Worm (Caenorhabditis elegans): ENCODE measurements around the gene nhr-148.

The nhr-148 gene

ce11 chrV:7357132-7357531, 15.2 kb downstream of the nhr-148 start, which contains the start of gene C03G6.6 (continued):
- TF ChIP-seq lsl-1 (GFP tag; optimal IDR thresholded peaks at IDR 0.05), result no peak
- TF ChIP-seq K11D2.4 (GFP tag; IDR thresholded peaks at IDR 0.05), result no peak
- TF ChIP-seq cebp-2 (GFP tag; IDR thresholded peaks at IDR 0.05), result no peak
- TF ChIP-seq B0336.3 (GFP tag; IDR thresholded peaks at IDR 0.05), result no peak

- TF ChIP-seq Y53G8AR.9 (GFP tag; conservative IDR thresholded peaks at IDR 0.05) (no peak), repo-1 (tag; optimal IDR thresholded peaks at IDR 0.05) (no peak), F10E7.11 (tag; optimal IDR thresholded peaks at IDR 0.05) (no peak), lsy-27 (tag; optimal IDR thresholded peaks at IDR 0.05; ENCODE audit: borderline replicate concordance, insufficient read depth) (no peak), F33H1.4 (GFP tag; IDR thresholded peaks at IDR 0.05) (no peak), ztf-28 (GFP tag; IDR thresholded peaks at IDR 0.05) (no peak), T26A5.8 (tag; optimal IDR thresholded peaks at IDR 0.05) (no peak), dpl-1 (GFP tag; optimal IDR thresholded peaks at IDR 0.05) (no peak), athp-1 (tag; optimal IDR thresholded peaks at IDR 0.05) (no peak), attf-3 (GFP tag; conservative IDR thresholded peaks at IDR 0.05) (no peak), nhr-90 (tag; optimal IDR thresholded peaks at IDR 0.05) (no peak), gei-17 (GFP tag; optimal IDR thresholded peaks at IDR 0.05) (no peak), F23B12.7 (tag; optimal IDR thresholded peaks at IDR 0.05; ENCODE audit: insufficient read depth) (no peak)
Observed at ce11 chrV:7361673-7362072, 19.7 kb downstream of the nhr-148 start, which contains the start of gene cyp-35A1. Gene cyp-35A1, minus strand, starts transcription at chrV:7361773.

ce11 chrV:7364059-7364458, 22.1 kb downstream of the nhr-148 start, which contains the start of gene cyp-35A2:
Gene cyp-35A2, minus strand, starts transcription at chrV:7364182.
- TF ChIP-seq nhr-80 (tag; optimal IDR thresholded peaks at IDR 0.05), result peak; percentile 59
- TF ChIP-seq dpl-1 (GFP tag; optimal IDR thresholded peaks at IDR 0.05), result no peak

ce11 chrV:7364951-7365350, 23.0 kb downstream of the nhr-148 start, which contains the start of gene exc-13:
Gene exc-13, plus strand, starts transcription at chrV:7365251.
- TF ChIP-seq T07F8.4 (tag; optimal IDR thresholded peaks at IDR 0.05) (no peak), madf-10 (tag; optimal IDR thresholded peaks at IDR 0.05) (no peak), F57A8.1 (GFP tag; optimal IDR thresholded peaks at IDR 0.05) (no peak), tbx-9 (tag; optimal IDR thresholded peaks at IDR 0.05; ENCODE audit: borderline replicate concordance) (no peak), F10E7.11 (tag; optimal IDR thresholded peaks at IDR 0.05) (no peak), Y53G8AR.9 (GFP tag; conservative IDR thresholded peaks at IDR 0.05) (no peak), nhr-179 (tag; optimal IDR thresholded peaks at IDR 0.05) (no peak), Y67H2A.10 (GFP tag; conservative IDR thresholded peaks at IDR 0.05) (no peak), ztf-26 (tag; optimal IDR thresholded peaks at IDR 0.05) (no peak), zim-3 (tag; optimal IDR thresholded peaks at IDR 0.05) (no peak), ztf-6 (GFP tag; IDR thresholded peaks at IDR 0.05) (no peak), K12H6.12 (tag; optimal IDR thresholded peaks at IDR 0.05) (no peak)

ce11 chrV:7369578-7369977, 27.6 kb downstream of the nhr-148 start, which contains the start of gene srj-14:
Gene srj-14, plus strand, starts transcription at chrV:7369708.
- TF ChIP-seq lin-54 (GFP tag; optimal IDR thresholded peaks at IDR 0.05) (no peak), F22D6.2 (tag; optimal IDR thresholded peaks at IDR 0.05) (no peak), bed-2 (GFP tag; IDR thresholded peaks at IDR 0.05) (no peak)

- no peak for TF ChIP-seq B0035.1 (tag; optimal IDR thresholded peaks at IDR 0.05)
- TF ChIP-seq F57A8.1 (GFP tag; optimal IDR thresholded peaks at IDR 0.05), result no peak
- no peak for TF ChIP-seq lin-26 (GFP tag; IDR thresholded peaks at IDR 0.05)
- TF ChIP-seq hmg-1.2 (GFP tag; IDR thresholded peaks at IDR 0.05), result no peak
- no peak for TF ChIP-seq let-526 (GFP tag; IDR thresholded peaks at IDR 0.05)
- TF ChIP-seq madf-3 (GFP tag; IDR thresholded peaks at IDR 0.05), result no peak
- no peak for TF ChIP-seq unc-130 (GFP tag; optimal IDR thresholded peaks at IDR 0.05)
- TF ChIP-seq madf-8 (GFP tag; conservative IDR thresholded peaks at IDR 0.05), result no peak
- no peak for TF ChIP-seq snpc-3.4 (tag; optimal IDR thresholded peaks at IDR 0.05)
Observed at ce11 chrV:7374090-7374489, 32.1 kb downstream of the nhr-148 start, which contains the start of gene srx-56. Gene srx-56, plus strand, starts transcription at chrV:7374390.

Data from whole organism, young adult.